Fruit fly (Drosophila melanogaster): ENCODE results near the gene CG17111.

- TF ChIP-seq pan (optimal IDR thresholded peaks at IDR 0.05): no peak
- TF ChIP-seq Dll (optimal IDR thresholded peaks at IDR 0.05): no peak
- TF ChIP-seq usp (GFP tag; optimal IDR thresholded peaks at IDR 0.05): no peak
These were observed 21.2 kb upstream of the CG17111 start for dm6 chr3R:23088252-23088651.

Data from whole organism.